Worm (Caenorhabditis elegans) whole organism, L4/young adult: ENCODE data around the gene aat-3.
A peak's percentile ranks its signal among the peaks of the same experiment; 100 is the strongest.

Experiments
- dao-5 ChIP-seq: sonication (generic microtip); optimal IDR thresholded peaks from 2 replicates; lab custom pipeline; 2016; ENCODE audit warnings: missing genotype, missing genetic modification characterization, moderate library complexity, missing compliant biosample characterization
- him-1 ChIP-seq: sonication (generic microtip); optimal IDR thresholded peaks from 2 replicates; lab custom pipeline; 2016; ENCODE audit warnings: missing genotype, missing genetic modification reagents, missing genetic modification characterization, missing compliant biosample characterization

DNA sequence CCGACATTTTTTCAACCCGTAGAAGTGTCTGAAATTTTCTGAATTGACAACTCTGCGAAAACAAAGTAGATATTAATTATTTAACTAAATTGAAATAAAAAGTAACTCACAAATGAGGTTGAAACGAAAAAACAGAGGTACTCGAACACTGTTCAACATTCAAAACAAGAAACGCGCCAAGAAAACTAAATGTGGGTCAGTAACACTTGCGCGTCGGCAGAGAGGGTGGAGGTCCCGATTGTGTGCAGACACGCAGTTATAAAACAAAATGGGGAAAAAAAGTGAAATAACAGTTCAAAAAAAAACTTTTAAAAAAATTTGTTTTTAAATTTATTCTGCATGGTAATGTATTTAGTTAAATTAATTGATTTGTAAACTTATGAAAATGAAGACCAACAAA is 7.3 kb downstream of the aat-3 start:
- TF ChIP-seq him-1 (tag; lab: Kevin White, UChicago) (peak; percentile 7), dao-5 (tag; lab: Kevin White, UChicago) (no peak)
